Worm (Caenorhabditis elegans): ENCODE results near the gene urm-1.

- TF ChIP-seq ceh-82 (tag; optimal IDR thresholded peaks at IDR 0.05), result no peak
- peak; percentile 41 for TF ChIP-seq nfya-1 (tag; optimal IDR thresholded peaks at IDR 0.05; ENCODE audit: insufficient read depth)
- TF ChIP-seq nhr-11 (tag; optimal IDR thresholded peaks at IDR 0.05), result peak; percentile 50
- TF ChIP-seq unc-62 (GFP tag; optimal IDR thresholded peaks at IDR 0.05), result no peak
- TF ChIP-seq nhr-23 (tag; optimal IDR thresholded peaks at IDR 0.05), result no peak
- no peak for TF ChIP-seq nhr-76 (tag; optimal IDR thresholded peaks at IDR 0.05)
- TF ChIP-seq pha-4 (tag; optimal IDR thresholded peaks at IDR 0.05), result no peak
- TF ChIP-seq ceh-9 (tag; optimal IDR thresholded peaks at IDR 0.05), result no peak
These were observed 20.6 kb downstream of the urm-1 start for ce11 chrIII:10525927-10526326.
